Fruit fly (Drosophila melanogaster) whole organism, embryonic: ENCODE measurements around the gene CG33796.
A peak's percentile ranks its signal among the peaks of the same experiment; 100 is the strongest.

Experiments used
- Ada2b ChIP-seq: fragments of 200-800 bp; sonication (Bioruptor generic); IDR thresholded peaks from 2 replicates; pipeline ENCODE4 v1.3.6; 2022; ENCODE audit warnings: missing biosample characterization, missing genetic modification characterization
- BtbVII ChIP-seq: fragments of 200-800 bp; sonication (Bioruptor generic); optimal IDR thresholded peaks from 3 replicates; lab custom pipeline; 2017; ENCODE audit warnings: missing biosample characterization, mild to moderate bottlenecking, missing genetic modification characterization
- CG12155 ChIP-seq: fragments of 200-800 bp; sonication (Bioruptor generic); optimal IDR thresholded peaks from 3 replicates; lab custom pipeline; 2016; ENCODE audit warnings: missing biosample characterization, missing genetic modification characterization
- CG12219 ChIP-seq: fragments of 200-800 bp; sonication (Bioruptor generic); optimal IDR thresholded peaks from 3 replicates; lab custom pipeline; 2018; ENCODE audit warnings: missing biosample characterization, mild to moderate bottlenecking, missing genetic modification characterization
- CG14965 ChIP-seq: fragments of 200-800 bp; sonication (Bioruptor generic); optimal IDR thresholded peaks from 2 replicates; lab custom pipeline; 2016; ENCODE audit warnings: missing biosample characterization, missing genetic modification characterization, borderline replicate concordance
- CG15696 ChIP-seq: fragments of 200-800 bp; sonication (Bioruptor generic); optimal IDR thresholded peaks from 2 replicates; lab custom pipeline; 2019; ENCODE audit warnings: missing biosample characterization, mild to moderate bottlenecking, missing genetic modification characterization, moderate library complexity
- CG16815 ChIP-seq: fragments of 200-800 bp; sonication (Bioruptor generic); optimal IDR thresholded peaks from 3 replicates; lab custom pipeline; 2017; ENCODE audit warnings: missing biosample characterization, mild to moderate bottlenecking, missing genetic modification characterization
- CG16863 ChIP-seq: fragments of 200-800 bp; sonication (Bioruptor generic); optimal IDR thresholded peaks from 3 replicates; lab custom pipeline; 2016; ENCODE audit warnings: missing biosample characterization, missing genetic modification characterization
- CG17802 ChIP-seq: fragments of 200-800 bp; sonication (Bioruptor generic); optimal IDR thresholded peaks from 2 replicates; lab custom pipeline; 2018; ENCODE audit warnings: missing biosample characterization, mild to moderate bottlenecking, missing genetic modification characterization, moderate library complexity
- CG1832 ChIP-seq: fragments of 200-800 bp; sonication (Bioruptor generic); optimal IDR thresholded peaks from 2 replicates; lab custom pipeline; 2017; ENCODE audit warnings: missing biosample characterization, mild to moderate bottlenecking, missing genetic modification characterization, inconsistent platforms
- CG2116 ChIP-seq: fragments of 200-800 bp; sonication (Bioruptor generic); optimal IDR thresholded peaks from 3 replicates; lab custom pipeline; 2018; ENCODE audit warnings: missing biosample characterization, mild to moderate bottlenecking, missing genetic modification characterization
- CG31365 ChIP-seq: fragments of 200-800 bp; sonication (Bioruptor generic); optimal IDR thresholded peaks from 2 replicates; lab custom pipeline; 2018; ENCODE audit warnings: missing biosample characterization, mild to moderate bottlenecking, missing genetic modification characterization
- CG33557 ChIP-seq: fragments of 200-800 bp; sonication (Bioruptor generic); optimal IDR thresholded peaks from 2 replicates; lab custom pipeline; 2019; ENCODE audit warnings: missing biosample characterization, mild to moderate bottlenecking, missing genetic modification characterization, moderate library complexity
- CG4617 ChIP-seq: fragments of 200-800 bp; sonication (Bioruptor generic); optimal IDR thresholded peaks from 3 replicates; lab custom pipeline; 2016; ENCODE audit warnings: missing biosample characterization, missing genetic modification characterization, borderline replicate concordance
- CG4707 ChIP-seq: fragments of 200-800 bp; sonication (Bioruptor generic); optimal IDR thresholded peaks from 2 replicates; lab custom pipeline; 2018; ENCODE audit warnings: missing biosample characterization, mild to moderate bottlenecking, missing genetic modification characterization, moderate library complexity
- CG4730 ChIP-seq: fragments of 200-800 bp; sonication (Bioruptor generic); IDR thresholded peaks from 2 replicates; pipeline ENCODE4 v1.3.6; 2022; ENCODE audit warnings: missing biosample characterization, missing genetic modification characterization
- CG6791 ChIP-seq: fragments of 200-800 bp; sonication (Bioruptor generic); IDR thresholded peaks from 3 replicates; pipeline ENCODE4 v1.3.6; 2022; ENCODE audit warnings: missing biosample characterization, missing genetic modification characterization; ENCODE audit not compliant: partially characterized antibody
- CG6813 ChIP-seq: fragments of 200-800 bp; sonication (Bioruptor generic); optimal IDR thresholded peaks from 2 replicates; lab custom pipeline; 2017; ENCODE audit warnings: missing biosample characterization, missing genetic modification characterization, mild to moderate bottlenecking, moderate library complexity, missing genetic modification reagents
- CG7372 ChIP-seq: fragments of 200-800 bp; sonication (Bioruptor generic); IDR thresholded peaks from 2 replicates; pipeline ENCODE4 v1.3.6; 2022; ENCODE audit warnings: missing biosample characterization, missing genetic modification characterization
- CG7839 ChIP-seq: fragments of 200-800 bp; sonication (Bioruptor generic); optimal IDR thresholded peaks from 3 replicates; lab custom pipeline; 2018; ENCODE audit warnings: missing biosample characterization, mild to moderate bottlenecking, missing genetic modification characterization, moderate library complexity
- CG8359 ChIP-seq: fragments of 200-800 bp; sonication (Bioruptor generic); optimal IDR thresholded peaks from 2 replicates; lab custom pipeline; 2017; ENCODE audit warnings: missing biosample characterization, mild to moderate bottlenecking, missing genetic modification characterization, borderline replicate concordance
- CG9437 ChIP-seq: fragments of 200-800 bp; sonication (Bioruptor generic); optimal IDR thresholded peaks from 2 replicates; lab custom pipeline; 2018; ENCODE audit warnings: missing biosample characterization, mild to moderate bottlenecking, missing genetic modification characterization
- CkIIα-i1 ChIP-seq: fragments of 200-800 bp; sonication (Bioruptor generic); IDR thresholded peaks from 2 replicates; pipeline ENCODE4 v1.3.6; 2022; ENCODE audit warnings: missing biosample characterization, missing genetic modification characterization
- Deaf1 ChIP-seq: fragments of 200-800 bp; optimal IDR thresholded peaks from 3 replicates; lab custom pipeline; 2019; ENCODE audit warnings: missing biosample characterization, mild to moderate bottlenecking, missing genetic modification characterization, moderate library complexity
- E2f2 ChIP-seq: fragments of 200-800 bp; sonication (Bioruptor generic); IDR thresholded peaks from 2 replicates; pipeline ENCODE4 v1.3.6; 2022; ENCODE audit warnings: missing biosample characterization, missing genetic modification characterization
- H2.0 ChIP-seq: fragments of 200-800 bp; sonication (Bioruptor generic); IDR thresholded peaks from 2 replicates; pipeline ENCODE4 v1.3.6; 2022; ENCODE audit warnings: missing biosample characterization, missing genetic modification characterization
- HHEX ChIP-seq: fragments of 200-800 bp; sonication (Bioruptor generic); optimal IDR thresholded peaks from 3 replicates; lab custom pipeline; 2017; ENCODE audit warnings: missing biosample characterization, mild to moderate bottlenecking, missing genetic modification characterization, missing genetic modification reagents
- Hr3 ChIP-seq: fragments of 200-800 bp; sonication (Bioruptor generic); optimal IDR thresholded peaks from 3 replicates; lab custom pipeline; 2016; ENCODE audit warnings: missing biosample characterization, missing genetic modification characterization
- Lhr ChIP-seq: fragments of 200-800 bp; sonication (Bioruptor generic); optimal IDR thresholded peaks from 3 replicates; lab custom pipeline; 2017; ENCODE audit warnings: mild to moderate bottlenecking, missing biosample characterization, missing genetic modification reagents, missing genetic modification characterization
- Meics ChIP-seq: fragments of 200-800 bp; sonication (Bioruptor generic); optimal IDR thresholded peaks from 2 replicates; lab custom pipeline; 2017; ENCODE audit warnings: missing biosample characterization, mild to moderate bottlenecking, missing genetic modification characterization
- Sin3A ChIP-seq: fragments of >200 bp; optimal IDR thresholded peaks from 2 replicates; lab custom pipeline; 2018
- Sox100B ChIP-seq: fragments of 200-800 bp; sonication (Bioruptor generic); optimal IDR thresholded peaks from 3 replicates; lab custom pipeline; 2018; ENCODE audit warnings: missing biosample characterization, mild to moderate bottlenecking, missing genetic modification characterization
- Spps ChIP-seq: fragments of 200-800 bp; sonication (Bioruptor generic); optimal IDR thresholded peaks from 2 replicates; lab custom pipeline; 2018; ENCODE audit warnings: missing biosample characterization, mild to moderate bottlenecking, missing genetic modification characterization
- YL-1 ChIP-seq: fragments of 200-800 bp; sonication (Bioruptor generic); optimal IDR thresholded peaks from 3 replicates; lab custom pipeline; 2017; ENCODE audit warnings: missing biosample characterization, mild to moderate bottlenecking, missing genetic modification characterization
- bcd ChIP-seq: fragments of 200-800 bp; sonication (Bioruptor generic); optimal IDR thresholded peaks from 2 replicates; lab custom pipeline; 2017; ENCODE audit warnings: missing biosample characterization, mild to moderate bottlenecking, missing genetic modification characterization
- caup ChIP-seq: fragments of 200-800 bp; sonication (Bioruptor generic); optimal IDR thresholded peaks from 3 replicates; lab custom pipeline; 2017; ENCODE audit warnings: missing biosample characterization, mild to moderate bottlenecking, missing genetic modification characterization, moderate library complexity; ENCODE audit not compliant: severe bottlenecking
- chn ChIP-seq: fragments of 200-800 bp; sonication (Bioruptor generic); optimal IDR thresholded peaks from 2 replicates; lab custom pipeline; 2016; ENCODE audit warnings: missing biosample characterization, missing genetic modification characterization
- danr ChIP-seq: fragments of 200-800 bp; sonication (Bioruptor generic); IDR thresholded peaks from 2 replicates; pipeline ENCODE4 v1.3.6; 2022; ENCODE audit warnings: missing biosample characterization, missing genetic modification characterization
- dysf ChIP-seq: fragments of 200-800 bp; sonication (Bioruptor generic); IDR thresholded peaks from 3 replicates; pipeline ENCODE4 v1.3.6; 2022; ENCODE audit warnings: missing biosample characterization, missing genetic modification characterization
- gce ChIP-seq: fragments of 200-800 bp; sonication (Bioruptor generic); IDR thresholded peaks from 3 replicates; pipeline ENCODE4 v1.3.6; 2022; ENCODE audit warnings: missing biosample characterization, missing genetic modification characterization
- her ChIP-seq: fragments of 200-800 bp; sonication (Bioruptor generic); optimal IDR thresholded peaks from 2 replicates; lab custom pipeline; 2016; ENCODE audit warnings: missing biosample characterization, missing genetic modification characterization
- lola ChIP-seq, 3 experiments: fragments of >200 bp in 2 of 3; fragments of 200-800 bp in 1 of 3; sonication (Bioruptor generic) in 1 of 3; optimal IDR thresholded peaks; 2 replicates each; lab custom pipeline; 2017 to 2019; ENCODE audit warnings: missing biosample characterization in 3 of 3, missing genetic modification characterization in 3 of 3, mild to moderate bottlenecking in 1 of 3, moderate library complexity in 1 of 3
- phol ChIP-seq: fragments of 200-800 bp; sonication (Bioruptor generic); optimal IDR thresholded peaks from 3 replicates; lab custom pipeline; 2018; ENCODE audit warnings: missing biosample characterization, mild to moderate bottlenecking, missing genetic modification characterization, moderate library complexity
- prd ChIP-seq, 3 experiments: fragments of >200 bp in 2 of 3; fragments of 200-800 bp in 1 of 3; sonication (Bioruptor generic) in 1 of 3; optimal IDR thresholded peaks in 2 of 3; IDR thresholded peaks in 1 of 3; 2 replicates in 2 of 3; 3 replicates in 1 of 3; pipeline versions ENCODE4 v1.3.6 to Lab custom; 2017 to 2022; ENCODE audit warnings: missing biosample characterization in 1 of 3, missing genetic modification characterization in 1 of 3
- sens-2 ChIP-seq: fragments of 200-800 bp; sonication (Bioruptor generic); IDR thresholded peaks from 2 replicates; pipeline ENCODE4 v1.3.6; 2022; ENCODE audit warnings: missing biosample characterization, missing genetic modification characterization
- sob ChIP-seq: fragments of 200-800 bp; sonication (Bioruptor generic); IDR thresholded peaks from 2 replicates; pipeline ENCODE4 v1.3.6; 2022; ENCODE audit warnings: missing biosample characterization, missing genetic modification characterization
- sqz ChIP-seq: fragments of 200-800 bp; sonication (Bioruptor generic); optimal IDR thresholded peaks from 3 replicates; lab custom pipeline; 2018; ENCODE audit warnings: missing biosample characterization, mild to moderate bottlenecking, missing genetic modification characterization
- ssp ChIP-seq: fragments of 200-800 bp; sonication (Bioruptor generic); IDR thresholded peaks from 2 replicates; pipeline ENCODE4 v1.3.6; 2022; ENCODE audit warnings: missing biosample characterization, missing genetic modification characterization
- vnd ChIP-seq: fragments of 200-800 bp; sonication (Bioruptor generic); IDR thresholded peaks from 3 replicates; pipeline ENCODE4 v1.3.6; 2022; ENCODE audit warnings: missing biosample characterization, missing genetic modification characterization; ENCODE audit not compliant: partially characterized antibody
- zen ChIP-seq: fragments of 200-800 bp; sonication (Bioruptor generic); optimal IDR thresholded peaks from 3 replicates; lab custom pipeline; 2018; ENCODE audit warnings: missing biosample characterization, mild to moderate bottlenecking, missing genetic modification characterization, moderate library complexity

CG33796 gene

dm6 chr3L:16147819-16148236 is 22.1 kb downstream of the CG33796 start (continued):
- TF ChIP-seq CG6791 (no peak), gce (GFP tag; lab: Robert Waterston, UW) (no peak), zen (tag; lab: Kevin White, UChicago) (no peak), dysf (peak; percentile 23; the same call in 1 of the 3 replicates), CG1832 (no peak), CG17802 (tag; lab: Kevin White, UChicago) (no peak), CG9437 (GFP tag; lab: Kevin White, UChicago) (peak; percentile 37), vnd (no peak), CG7839 (tag; lab: Kevin White, UChicago) (peak; percentile 48), ssp (no peak), CG6813 (GFP tag; lab: Kevin White, UChicago) (no peak), lola (GFP tag; optimal IDR thresholded peaks at IDR 0.05; lab: Kevin White, UChicago) (no peak), YL-1 (GFP tag; lab: Kevin White, UChicago) (no peak), CkIIα-i1 (GFP tag; lab: Robert Waterston, UW) (no peak), sens-2 (GFP tag; lab: Robert Waterston, UW) (no peak), sqz (GFP tag; lab: Kevin White, UChicago) (no peak), Deaf1 (tag; lab: Kevin White, UChicago) (no peak), CG31365 (tag; lab: Kevin White, UChicago) (no peak), CG4730 (GFP tag; lab: Robert Waterston, UW) (no peak), CG8359 (GFP tag; lab: Kevin White, UChicago) (no peak), Spps (no peak), E2f2 (GFP tag; lab: Robert Waterston, UW) (0 out of 2 replicates have a peak, but pooled peaks have one; percentile 9), CG15696 (tag; lab: Kevin White, UChicago) (no peak), her (GFP tag; lab: Kevin White, UChicago) (no peak), H2.0 (GFP tag; lab: Robert Waterston, UW) (no peak), CG12155 (GFP tag; lab: Kevin White, UChicago) (no peak), CG7372 (GFP tag; lab: Robert Waterston, UW) (no peak), CG14965 (GFP tag; lab: Kevin White, UChicago) (no peak), HHEX (GFP tag; lab: Kevin White, UChicago) (peak; percentile 1), BtbVII (GFP tag; lab: Kevin White, UChicago) (peak; percentile 22), CG16863 (no peak), chn (no peak), CG12219 (GFP tag; lab: Kevin White, UChicago) (no peak), Hr3 (GFP tag; lab: Kevin White, UChicago) (no peak), CG4707 (GFP tag; lab: Kevin White, UChicago) (no peak), Lhr (GFP tag; lab: Kevin White, UChicago) (no peak), CG16815 (no peak), Sox100B (GFP tag; lab: Kevin White, UChicago) (peak; percentile 40), Meics (peak; percentile 70), CG2116 (GFP tag; lab: Kevin White, UChicago) (no peak), sob (GFP tag; lab: Robert Waterston, UW) (no peak), phol (tag; lab: Kevin White, UChicago) (peak; percentile 38), Ada2b (GFP tag; lab: Robert Waterston, UW) (no peak), prd (optimal IDR thresholded peaks at IDR 0.05; lab: Kevin White, UChicago) (no peak), prd (GFP tag; IDR thresholded peaks at IDR 0.05; lab: Robert Waterston, UW) (no peak), CG33557 (GFP tag; lab: Kevin White, UChicago) (no peak), bcd (GFP tag; lab: Kevin White, UChicago) (peak; percentile 13), danr (GFP tag; lab: Robert Waterston, UW) (no peak), CG4617 (no peak), caup (GFP tag; lab: Kevin White, UChicago) (peak; percentile 28), Sin3A (lab: Kevin White, UChicago) (no peak)
